Fruit fly (Drosophila melanogaster): ENCODE data around the gene SdhAL.

Gene SdhAL

DNA sequence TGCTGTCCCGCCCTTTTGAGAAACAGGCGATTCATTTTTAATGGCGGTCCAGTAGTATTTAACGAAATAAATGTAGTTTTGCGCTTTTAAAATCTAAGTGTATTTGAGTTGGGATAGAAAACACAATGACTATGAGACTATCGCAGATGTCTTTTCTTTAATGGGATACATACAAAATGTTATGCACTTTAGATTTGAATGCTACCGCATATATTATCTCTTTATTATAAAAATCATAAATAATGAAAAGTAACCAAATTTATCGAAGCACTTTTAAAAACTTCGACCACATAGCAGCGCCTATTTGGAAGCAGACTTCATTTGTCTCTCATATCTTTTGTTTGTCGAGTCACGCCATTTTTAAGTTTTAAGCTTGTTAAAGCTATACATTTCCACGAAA lies at the start of gene SdhAL:
SdhAL (minus strand) TSS at position 101 of the 400 bp plus-strand sequence.
- TF ChIP-seq Pif1A (GFP tag; optimal IDR thresholded peaks at IDR 0.05) = no peak
- no peak for TF ChIP-seq CG17806 (tag; optimal IDR thresholded peaks at IDR 0.05)
- TF ChIP-seq CG8159 (tag; optimal IDR thresholded peaks at IDR 0.05) = no peak
- no peak for TF ChIP-seq D1 (tag; optimal IDR thresholded peaks at IDR 0.05)
- no peak for TF ChIP-seq Ets98B (GFP tag; IDR thresholded peaks at IDR 0.05)
- TF ChIP-seq CG10348 (GFP tag; IDR thresholded peaks at IDR 0.05) = no peak
- no peak for TF ChIP-seq CG15710 (tag; optimal IDR thresholded peaks at IDR 0.05)
- no peak for TF ChIP-seq rn (GFP tag; IDR thresholded peaks at IDR 0.05)
- TF ChIP-seq CG9948 (tag; optimal IDR thresholded peaks at IDR 0.05) = no peak
- no peak for TF ChIP-seq CG4496 (GFP tag; IDR thresholded peaks at IDR 0.05)
- no peak for TF ChIP-seq Pif1B (GFP tag; optimal IDR thresholded peaks at IDR 0.05)
- no peak for TF ChIP-seq fd96Ca (GFP tag; IDR thresholded peaks at IDR 0.05)
- no peak for TF ChIP-seq CG8301 (tag; optimal IDR thresholded peaks at IDR 0.05)
- TF ChIP-seq CG12605 (GFP tag; IDR thresholded peaks at IDR 0.05) = no peak
- TF ChIP-seq gl (tag; optimal IDR thresholded peaks at IDR 0.05) = no peak

DNA sequence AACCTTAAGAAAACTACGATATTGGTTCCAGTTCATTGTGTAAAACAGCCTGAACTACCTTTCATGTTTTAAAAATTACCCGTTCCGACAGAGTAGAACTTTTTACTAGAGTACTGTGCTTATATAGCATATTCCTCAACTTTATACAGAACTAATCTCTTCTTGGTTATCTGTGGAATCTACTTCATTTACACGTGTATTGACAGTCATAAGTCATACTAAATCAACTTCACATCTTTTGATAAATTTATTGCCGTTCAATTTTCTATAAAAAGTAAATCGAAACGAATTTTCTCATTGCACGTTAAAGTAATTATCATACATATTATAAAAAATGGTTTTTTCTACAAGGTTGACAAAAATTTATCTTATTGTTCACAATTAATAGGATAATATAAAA lies 49.1 kb upstream of the SdhAL start, which contains the start of gene CG42397:
CG42397 (minus strand) TSS at position 101 of the 400 bp plus-strand sequence.
- TF ChIP-seq CG8159 (tag; optimal IDR thresholded peaks at IDR 0.05) (no peak), Pif1A (GFP tag; optimal IDR thresholded peaks at IDR 0.05) (no peak), CG14655 (GFP tag; optimal IDR thresholded peaks at IDR 0.05) (no peak), CG4496 (GFP tag; IDR thresholded peaks at IDR 0.05) (no peak), D1 (tag; optimal IDR thresholded peaks at IDR 0.05) (no peak), CG13204 (GFP tag; optimal IDR thresholded peaks at IDR 0.05) (no peak), EcR (GFP tag; optimal IDR thresholded peaks at IDR 0.05) (no peak), CG15710 (tag; optimal IDR thresholded peaks at IDR 0.05) (no peak), Ets98B (GFP tag; IDR thresholded peaks at IDR 0.05) (no peak), CG12605 (GFP tag; IDR thresholded peaks at IDR 0.05) (no peak), rn (GFP tag; IDR thresholded peaks at IDR 0.05) (no peak), CG17806 (tag; optimal IDR thresholded peaks at IDR 0.05) (no peak)

DNA sequence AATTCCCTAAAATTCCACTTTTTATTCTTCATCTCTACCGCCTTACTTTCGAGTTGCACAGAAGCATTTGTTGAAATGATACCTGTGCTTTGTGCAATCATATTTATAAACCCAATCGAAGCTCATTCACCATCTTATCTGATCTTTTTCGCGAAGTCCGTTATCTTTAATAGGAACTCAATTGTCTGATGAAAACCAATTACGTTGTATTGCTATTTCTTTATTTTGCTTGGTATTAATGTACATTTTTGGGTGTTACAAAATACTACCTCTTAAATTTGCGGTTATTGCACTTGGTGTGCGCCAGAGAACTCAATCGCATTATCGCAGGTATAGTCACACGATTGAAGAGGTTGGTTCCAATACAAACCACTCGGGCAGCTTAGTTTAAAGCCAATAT lies 48.3 kb upstream of the SdhAL start, which contains the start of gene Muc68E:
Muc68E (minus strand) TSS at position 101 of the 400 bp plus-strand sequence.
- no peak for TF ChIP-seq rn (GFP tag; IDR thresholded peaks at IDR 0.05)
- TF ChIP-seq CG17806 (tag; optimal IDR thresholded peaks at IDR 0.05) = no peak
- no peak for TF ChIP-seq Pif1A (GFP tag; optimal IDR thresholded peaks at IDR 0.05)

DNA sequence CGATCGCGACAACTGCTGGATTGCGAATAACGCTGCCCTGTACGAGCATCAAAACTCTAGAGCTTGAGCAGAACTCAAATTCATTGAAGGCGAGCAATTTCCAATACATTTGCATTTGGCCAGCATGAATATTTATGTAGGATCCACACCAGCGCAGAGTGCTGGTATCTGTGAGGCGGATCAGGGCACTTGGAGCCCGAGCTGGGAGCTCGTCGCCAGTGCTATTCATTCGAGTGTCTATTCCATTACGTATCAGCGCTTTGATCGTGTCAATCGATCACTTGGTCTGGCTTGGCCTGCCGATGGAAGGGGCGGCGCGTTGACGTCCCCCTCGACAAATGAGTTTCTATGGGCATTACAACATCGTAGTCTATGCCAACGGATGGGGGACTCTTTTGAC lies 41.5 kb upstream of the SdhAL start, which contains the start of gene prc:
prc (minus strand) TSS at position 28 of the 400 bp plus-strand sequence.
- TF ChIP-seq gl (tag; optimal IDR thresholded peaks at IDR 0.05) (no peak), CG14655 (GFP tag; optimal IDR thresholded peaks at IDR 0.05) (no peak), CG17806 (tag; optimal IDR thresholded peaks at IDR 0.05) (no peak), EcR (GFP tag; optimal IDR thresholded peaks at IDR 0.05) (no peak), Snoo (tag; optimal IDR thresholded peaks at IDR 0.05) (no peak), D1 (tag; optimal IDR thresholded peaks at IDR 0.05) (no peak), CG8159 (tag; optimal IDR thresholded peaks at IDR 0.05) (no peak), CG13204 (GFP tag; optimal IDR thresholded peaks at IDR 0.05) (no peak), Pif1B (GFP tag; optimal IDR thresholded peaks at IDR 0.05) (no peak), CG4496 (GFP tag; IDR thresholded peaks at IDR 0.05) (no peak), CG10348 (GFP tag; IDR thresholded peaks at IDR 0.05) (no peak), fd96Ca (GFP tag; IDR thresholded peaks at IDR 0.05) (no peak)

DNA sequence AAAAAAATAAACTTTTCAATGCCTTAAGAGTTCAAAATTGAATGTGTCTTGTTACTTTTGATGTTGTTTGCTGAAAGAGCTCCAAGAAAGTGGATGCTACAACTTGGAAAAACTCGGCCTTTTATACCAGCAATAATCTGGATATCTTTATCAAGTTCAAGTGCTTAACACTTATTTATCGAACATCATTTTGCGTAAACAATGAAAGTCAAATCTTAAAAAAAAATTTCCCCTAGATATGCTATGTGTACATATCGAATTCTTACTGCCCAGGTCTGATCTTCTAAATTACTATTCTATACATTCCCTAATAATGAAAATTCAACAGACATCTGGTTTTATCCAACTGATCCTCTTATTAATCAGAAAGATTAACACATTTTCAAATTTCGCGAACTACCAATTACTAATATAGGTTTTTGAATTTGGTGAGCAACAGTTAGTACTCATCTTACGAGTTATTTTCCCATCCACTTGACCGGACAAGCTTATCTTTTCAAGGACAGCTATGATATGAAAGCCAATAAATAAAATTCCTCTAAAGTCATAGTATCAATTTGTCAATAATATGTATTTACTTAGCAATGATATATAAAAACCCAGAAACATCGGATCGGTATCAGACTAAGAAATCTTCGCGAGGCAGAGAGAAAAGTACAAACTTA lies 33.2 kb upstream of the SdhAL start, which contains the start of the genes CG11570 and CG43294:
CG11570 (minus strand) TSS at position 101 of the 665 bp plus-strand sequence.
CG43294 (plus strand) TSS at position 615 of the 665 bp plus-strand sequence.
- no peak for TF ChIP-seq CG15710 (tag; optimal IDR thresholded peaks at IDR 0.05)
- no peak for TF ChIP-seq Snoo (tag; optimal IDR thresholded peaks at IDR 0.05)
- TF ChIP-seq CG8159 (tag; optimal IDR thresholded peaks at IDR 0.05) = no peak
- TF ChIP-seq CG10348 (GFP tag; IDR thresholded peaks at IDR 0.05) = no peak
- TF ChIP-seq rn (GFP tag; IDR thresholded peaks at IDR 0.05) = no peak
- TF ChIP-seq CG32121 (GFP tag; IDR thresholded peaks at IDR 0.05) = no peak
- no peak for TF ChIP-seq CG17806 (tag; optimal IDR thresholded peaks at IDR 0.05)
- no peak for TF ChIP-seq CG12605 (GFP tag; IDR thresholded peaks at IDR 0.05)
- TF ChIP-seq Pif1B (GFP tag; optimal IDR thresholded peaks at IDR 0.05) = no peak
- no peak for TF ChIP-seq CG4496 (GFP tag; IDR thresholded peaks at IDR 0.05)

- TF ChIP-seq CG14655 (GFP tag; optimal IDR thresholded peaks at IDR 0.05) = no peak
- no peak for TF ChIP-seq EcR (GFP tag; optimal IDR thresholded peaks at IDR 0.05)
- no peak for TF ChIP-seq CG8301 (tag; optimal IDR thresholded peaks at IDR 0.05)
- no peak for TF ChIP-seq Snoo (tag; optimal IDR thresholded peaks at IDR 0.05)
- no peak for TF ChIP-seq fd96Ca (GFP tag; IDR thresholded peaks at IDR 0.05)
- no peak for TF ChIP-seq CG17806 (tag; optimal IDR thresholded peaks at IDR 0.05)
- no peak for TF ChIP-seq CG13204 (GFP tag; optimal IDR thresholded peaks at IDR 0.05)
- no peak for TF ChIP-seq D1 (tag; optimal IDR thresholded peaks at IDR 0.05)
- TF ChIP-seq CG4496 (GFP tag; IDR thresholded peaks at IDR 0.05) = no peak
Measured at dm6 chr3L:11953783-11954182, 29.2 kb upstream of the SdhAL start, which contains the start of gene CG7248. CG7248 (plus strand) TSS chr3L:11954083.

dm6 chr3L:11953217-11953616 lies 28.7 kb upstream of the SdhAL start, which contains the start of gene obst-G:
obst-G (minus strand) TSS chr3L:11953317.
- TF ChIP-seq CG10348 (GFP tag; IDR thresholded peaks at IDR 0.05) (no peak), rn (GFP tag; IDR thresholded peaks at IDR 0.05) (no peak), CG17806 (tag; optimal IDR thresholded peaks at IDR 0.05) (no peak), CG12605 (GFP tag; IDR thresholded peaks at IDR 0.05) (no peak), CG14655 (GFP tag; optimal IDR thresholded peaks at IDR 0.05) (no peak), gl (tag; optimal IDR thresholded peaks at IDR 0.05) (no peak), Snoo (tag; optimal IDR thresholded peaks at IDR 0.05) (no peak), CG13204 (GFP tag; optimal IDR thresholded peaks at IDR 0.05) (no peak), CG9948 (tag; optimal IDR thresholded peaks at IDR 0.05) (no peak), fd96Ca (GFP tag; IDR thresholded peaks at IDR 0.05) (no peak), CG34367 (tag; optimal IDR thresholded peaks at IDR 0.05) (no peak), CG8159 (tag; optimal IDR thresholded peaks at IDR 0.05) (no peak)
